Worm (Caenorhabditis elegans): ENCODE measurements around the gene vap-2.

vap-2 gene

DNA sequence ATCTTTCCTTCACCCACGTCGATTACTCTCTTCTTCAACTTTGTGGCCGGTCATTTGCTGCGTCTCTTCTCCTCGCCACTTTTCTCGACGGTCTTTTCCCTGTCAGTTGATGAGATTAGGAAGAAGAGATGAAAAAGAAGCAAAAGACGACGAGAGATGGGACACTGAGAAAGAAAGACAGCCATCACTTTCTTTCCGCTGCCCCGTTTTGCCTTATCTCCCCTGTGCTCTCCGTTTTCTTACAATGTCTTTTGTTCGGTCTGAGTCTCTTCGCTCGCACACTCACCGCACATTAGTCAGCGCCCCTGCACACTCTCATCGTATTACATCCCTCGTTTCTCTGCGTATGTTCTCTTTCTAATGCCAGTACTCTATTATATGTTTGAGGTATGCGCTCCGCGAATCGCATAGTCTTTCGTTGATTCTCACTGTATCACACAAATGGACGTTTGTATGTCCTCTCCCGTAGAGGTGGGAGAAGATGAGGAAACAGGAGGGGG lies 26.2 kb downstream of the vap-2 start:
- TF ChIP-seq med-1 (GFP tag; optimal IDR thresholded peaks at IDR 0.05; ENCODE audit: insufficient read depth) (no peak), ztf-29 (GFP tag; IDR thresholded peaks at IDR 0.05) (no peak), tab-1 (GFP tag; IDR thresholded peaks at IDR 0.05) (0 out of 2 replicates have a peak, but pooled peaks have one; percentile 28), klf-2 (GFP tag; conservative IDR thresholded peaks at IDR 0.05) (no peak), ref-1 (GFP tag; conservative IDR thresholded peaks at IDR 0.05) (no peak), flt-1 (GFP tag; IDR thresholded peaks at IDR 0.05) (peak; percentile 64; the same call in 1 of the 2 replicates), cog-1 (tag; optimal IDR thresholded peaks at IDR 0.05) (peak; percentile 96), T22C8.4 (GFP tag; IDR thresholded peaks at IDR 0.05) (no peak), ztf-23 (GFP tag; IDR thresholded peaks at IDR 0.05) (no peak)

DNA sequence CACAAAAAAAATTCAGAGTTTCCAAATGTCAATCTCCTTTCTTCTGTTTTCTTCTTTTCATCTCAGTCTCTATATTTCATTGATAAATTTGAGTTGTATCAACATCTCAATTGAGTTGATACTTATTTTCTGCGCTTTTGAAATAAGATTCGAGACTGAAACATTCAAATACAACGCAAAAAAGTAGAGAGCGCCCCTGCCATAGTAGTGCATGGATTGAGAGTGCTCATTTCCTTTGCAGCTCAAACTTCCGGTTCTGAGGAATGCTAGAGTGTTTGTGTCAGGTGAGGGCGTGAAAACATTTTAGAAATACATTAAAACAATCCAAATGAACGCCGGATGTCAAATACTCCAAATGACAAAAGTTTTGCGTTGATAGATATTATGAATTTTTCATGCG lies 29.0 kb downstream of the vap-2 start:
- no peak for TF ChIP-seq T22C8.4 (GFP tag; IDR thresholded peaks at IDR 0.05)
- TF ChIP-seq tab-1 (GFP tag; IDR thresholded peaks at IDR 0.05): no peak
- TF ChIP-seq med-1 (GFP tag; optimal IDR thresholded peaks at IDR 0.05; ENCODE audit: insufficient read depth): no peak
- no peak for TF ChIP-seq klf-2 (GFP tag; conservative IDR thresholded peaks at IDR 0.05)
- TF ChIP-seq cog-1 (tag; optimal IDR thresholded peaks at IDR 0.05): no peak
- TF ChIP-seq ref-1 (GFP tag; conservative IDR thresholded peaks at IDR 0.05): no peak
- no peak for TF ChIP-seq ztf-29 (GFP tag; IDR thresholded peaks at IDR 0.05)
- TF ChIP-seq flt-1 (GFP tag; IDR thresholded peaks at IDR 0.05): no peak
- no peak for TF ChIP-seq ztf-23 (GFP tag; IDR thresholded peaks at IDR 0.05)

DNA sequence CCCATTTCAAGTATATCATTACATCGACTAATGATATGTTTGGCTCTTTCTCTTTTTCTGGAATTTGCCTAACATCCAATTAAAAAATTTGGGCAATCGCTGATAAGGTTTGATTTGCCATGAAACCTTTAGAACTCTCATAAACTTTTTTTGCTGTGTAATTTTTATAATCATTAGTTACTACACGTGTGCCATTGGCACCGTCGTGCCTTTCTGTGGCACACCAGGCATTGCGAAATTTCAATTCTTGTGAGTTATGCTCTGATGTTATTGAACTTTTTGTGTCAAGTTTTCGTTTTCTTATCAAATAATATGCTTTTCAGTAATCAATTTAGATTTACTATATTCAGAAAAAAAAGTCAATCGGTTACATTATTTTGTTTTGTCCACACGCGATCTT lies 31.4 kb downstream of the vap-2 start:
- TF ChIP-seq klf-2 (GFP tag; conservative IDR thresholded peaks at IDR 0.05): no peak
- no peak for TF ChIP-seq med-1 (GFP tag; optimal IDR thresholded peaks at IDR 0.05; ENCODE audit: insufficient read depth)
- TF ChIP-seq ref-1 (GFP tag; conservative IDR thresholded peaks at IDR 0.05): no peak
- no peak for TF ChIP-seq cog-1 (tag; optimal IDR thresholded peaks at IDR 0.05)
- TF ChIP-seq ztf-23 (GFP tag; IDR thresholded peaks at IDR 0.05): no peak
- no peak for TF ChIP-seq ztf-29 (GFP tag; IDR thresholded peaks at IDR 0.05)
- TF ChIP-seq tab-1 (GFP tag; IDR thresholded peaks at IDR 0.05): no peak
- TF ChIP-seq flt-1 (GFP tag; IDR thresholded peaks at IDR 0.05): no peak
- TF ChIP-seq T22C8.4 (GFP tag; IDR thresholded peaks at IDR 0.05): no peak

DNA sequence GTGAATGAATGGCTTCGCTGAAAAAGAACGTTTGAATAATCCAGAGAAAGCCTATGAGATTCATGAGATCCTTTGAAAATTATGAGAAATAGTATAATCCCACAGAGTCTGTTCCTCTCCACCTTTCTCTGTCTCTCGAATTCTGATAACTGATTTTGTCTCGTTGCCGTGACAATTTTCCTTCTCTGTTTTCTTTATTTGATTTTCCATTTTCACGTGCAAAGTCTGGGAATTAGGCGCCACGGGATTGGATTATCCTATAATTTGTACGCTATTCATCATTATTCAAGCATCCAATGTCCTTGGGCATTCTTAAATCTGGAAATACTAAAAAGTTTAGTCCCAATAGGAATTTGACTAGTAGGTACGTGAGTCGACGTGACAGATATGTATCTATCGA lies 33.9 kb downstream of the vap-2 start:
- TF ChIP-seq ztf-29 (GFP tag; IDR thresholded peaks at IDR 0.05): no peak
- TF ChIP-seq cog-1 (tag; optimal IDR thresholded peaks at IDR 0.05): no peak
- no peak for TF ChIP-seq med-1 (GFP tag; optimal IDR thresholded peaks at IDR 0.05; ENCODE audit: insufficient read depth)
- no peak for TF ChIP-seq flt-1 (GFP tag; IDR thresholded peaks at IDR 0.05)
- no peak for TF ChIP-seq klf-2 (GFP tag; conservative IDR thresholded peaks at IDR 0.05)
- TF ChIP-seq ref-1 (GFP tag; conservative IDR thresholded peaks at IDR 0.05): no peak
- TF ChIP-seq tab-1 (GFP tag; IDR thresholded peaks at IDR 0.05): no peak
- TF ChIP-seq ztf-23 (GFP tag; IDR thresholded peaks at IDR 0.05): no peak
- TF ChIP-seq T22C8.4 (GFP tag; IDR thresholded peaks at IDR 0.05): no peak

DNA sequence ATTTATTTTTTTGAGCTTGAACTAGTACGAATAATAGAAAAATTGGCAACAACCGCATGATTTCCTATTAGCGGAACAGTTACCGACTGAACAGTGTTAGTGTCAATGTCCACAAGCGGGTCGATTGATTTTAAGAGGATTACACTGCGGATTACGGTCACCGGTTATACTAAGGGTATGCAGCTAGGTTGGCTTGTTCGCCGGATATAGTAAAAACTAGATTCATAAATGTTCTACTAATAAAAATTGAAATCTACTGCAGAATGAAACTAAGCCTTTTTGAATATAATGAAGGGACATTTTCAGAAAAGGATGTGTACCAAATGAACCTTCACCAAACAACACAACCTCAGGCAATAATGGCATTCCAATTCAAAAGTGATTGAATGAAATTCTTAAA lies 34.7 kb downstream of the vap-2 start, which contains the start of gene R07A4.4:
TSS of gene R07A4.4 (minus strand) at position 101 of the 400 bp plus-strand sequence.
- TF ChIP-seq cog-1 (tag; optimal IDR thresholded peaks at IDR 0.05): no peak
- TF ChIP-seq med-1 (GFP tag; optimal IDR thresholded peaks at IDR 0.05; ENCODE audit: insufficient read depth): no peak
- TF ChIP-seq klf-2 (GFP tag; conservative IDR thresholded peaks at IDR 0.05): no peak
- TF ChIP-seq T22C8.4 (GFP tag; IDR thresholded peaks at IDR 0.05): no peak
- TF ChIP-seq tab-1 (GFP tag; IDR thresholded peaks at IDR 0.05): no peak
- TF ChIP-seq ztf-29 (GFP tag; IDR thresholded peaks at IDR 0.05): no peak
- no peak for TF ChIP-seq ztf-23 (GFP tag; IDR thresholded peaks at IDR 0.05)
- no peak for TF ChIP-seq flt-1 (GFP tag; IDR thresholded peaks at IDR 0.05)
- no peak for TF ChIP-seq ref-1 (GFP tag; conservative IDR thresholded peaks at IDR 0.05)

DNA sequence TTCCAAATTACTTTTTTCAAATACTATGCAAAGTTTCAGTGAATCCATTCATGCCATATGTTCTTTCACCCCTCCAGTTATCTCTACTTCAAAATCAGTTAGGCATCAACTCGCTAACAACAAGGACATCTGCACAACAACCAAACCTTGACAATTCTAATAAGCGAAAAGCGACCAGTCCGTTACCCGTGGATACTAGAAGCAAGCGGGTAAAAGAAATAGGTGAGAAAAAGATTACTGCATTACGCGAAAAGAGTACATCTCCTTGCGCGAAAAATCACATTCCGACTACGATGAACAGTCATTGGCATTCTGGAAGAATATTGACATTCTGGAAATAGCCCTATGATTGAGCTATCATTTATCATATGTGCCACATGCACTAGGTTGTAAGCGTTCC lies 36.1 kb downstream of the vap-2 start:
- TF ChIP-seq ztf-29 (GFP tag; IDR thresholded peaks at IDR 0.05) (no peak), ref-1 (GFP tag; conservative IDR thresholded peaks at IDR 0.05) (no peak), tab-1 (GFP tag; IDR thresholded peaks at IDR 0.05) (no peak), T22C8.4 (GFP tag; IDR thresholded peaks at IDR 0.05) (no peak), ztf-23 (GFP tag; IDR thresholded peaks at IDR 0.05) (no peak), med-1 (GFP tag; optimal IDR thresholded peaks at IDR 0.05; ENCODE audit: insufficient read depth) (no peak), cog-1 (tag; optimal IDR thresholded peaks at IDR 0.05) (no peak), klf-2 (GFP tag; conservative IDR thresholded peaks at IDR 0.05) (no peak), flt-1 (GFP tag; IDR thresholded peaks at IDR 0.05) (no peak)

DNA sequence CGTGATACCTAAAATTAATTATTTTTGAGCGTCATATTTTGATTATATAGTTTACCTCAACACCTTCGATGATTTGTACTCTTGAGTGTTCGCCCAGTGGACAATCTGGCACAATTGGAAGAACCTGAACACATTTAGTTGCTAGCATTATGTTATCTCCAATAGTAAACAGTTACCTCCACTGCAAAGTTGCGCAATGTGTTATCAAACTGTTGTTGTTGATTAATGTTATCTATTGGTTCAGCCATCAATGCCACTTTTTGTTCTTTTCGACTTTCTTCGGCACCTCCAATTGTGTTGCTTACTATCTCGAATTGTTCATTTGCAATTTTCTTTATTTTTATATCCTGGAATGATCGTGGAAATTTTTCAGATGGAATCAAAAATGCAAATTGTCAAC lies 37.8 kb downstream of the vap-2 start:
- no peak for TF ChIP-seq cog-1 (tag; optimal IDR thresholded peaks at IDR 0.05)
- no peak for TF ChIP-seq T22C8.4 (GFP tag; IDR thresholded peaks at IDR 0.05)

DNA sequence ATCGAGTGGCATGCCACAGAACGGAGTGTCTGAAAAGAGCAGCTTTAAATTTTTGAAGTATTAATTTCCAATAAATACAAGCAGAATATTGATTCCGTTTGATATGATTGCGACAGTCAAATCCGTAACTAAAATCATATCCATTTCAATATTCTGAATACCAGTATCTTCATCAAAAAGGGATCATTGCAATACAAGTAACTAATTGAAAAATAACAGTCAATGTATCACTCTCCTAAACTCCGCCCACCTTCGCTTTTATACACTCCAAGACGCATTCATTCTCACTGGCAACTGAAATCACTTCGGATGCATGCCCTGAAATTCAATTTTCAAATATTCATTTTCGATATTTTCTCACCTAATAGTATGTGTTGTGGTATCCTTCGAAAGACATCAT lies 38.9 kb downstream of the vap-2 start, which contains the start of gene R07A4.3:
TSS of gene R07A4.3 (plus strand) at position 301 of the 400 bp plus-strand sequence.
- TF ChIP-seq flt-1 (GFP tag; IDR thresholded peaks at IDR 0.05) (no peak), med-1 (GFP tag; optimal IDR thresholded peaks at IDR 0.05; ENCODE audit: insufficient read depth) (no peak), ztf-23 (GFP tag; IDR thresholded peaks at IDR 0.05) (no peak)

DNA sequence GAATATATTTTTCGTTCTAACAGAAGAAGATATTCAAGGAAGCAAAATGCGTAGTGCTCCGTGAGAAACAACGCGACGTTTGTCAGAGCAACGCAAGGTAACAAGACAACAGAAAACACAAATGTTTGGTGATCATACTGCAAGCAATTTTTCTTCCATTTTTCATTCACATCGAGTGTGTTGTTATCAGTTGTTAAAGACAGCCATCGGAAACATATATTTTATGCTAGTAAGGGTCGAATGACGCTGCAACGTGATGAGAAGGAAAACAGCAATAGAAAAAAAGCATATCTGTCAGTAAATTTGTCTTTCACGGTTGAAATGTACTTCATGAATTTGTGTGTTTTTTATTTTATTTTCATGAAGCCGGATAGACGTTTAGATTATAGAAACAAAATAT lies 44.2 kb downstream of the vap-2 start:
- TF ChIP-seq T22C8.4 (GFP tag; IDR thresholded peaks at IDR 0.05) (no peak), flt-1 (GFP tag; IDR thresholded peaks at IDR 0.05) (no peak), ztf-23 (GFP tag; IDR thresholded peaks at IDR 0.05) (no peak), cog-1 (tag; optimal IDR thresholded peaks at IDR 0.05) (no peak), klf-2 (GFP tag; conservative IDR thresholded peaks at IDR 0.05) (no peak), tab-1 (GFP tag; IDR thresholded peaks at IDR 0.05) (no peak), ztf-29 (GFP tag; IDR thresholded peaks at IDR 0.05) (no peak), med-1 (GFP tag; optimal IDR thresholded peaks at IDR 0.05; ENCODE audit: insufficient read depth) (no peak), ref-1 (GFP tag; conservative IDR thresholded peaks at IDR 0.05) (no peak)

DNA sequence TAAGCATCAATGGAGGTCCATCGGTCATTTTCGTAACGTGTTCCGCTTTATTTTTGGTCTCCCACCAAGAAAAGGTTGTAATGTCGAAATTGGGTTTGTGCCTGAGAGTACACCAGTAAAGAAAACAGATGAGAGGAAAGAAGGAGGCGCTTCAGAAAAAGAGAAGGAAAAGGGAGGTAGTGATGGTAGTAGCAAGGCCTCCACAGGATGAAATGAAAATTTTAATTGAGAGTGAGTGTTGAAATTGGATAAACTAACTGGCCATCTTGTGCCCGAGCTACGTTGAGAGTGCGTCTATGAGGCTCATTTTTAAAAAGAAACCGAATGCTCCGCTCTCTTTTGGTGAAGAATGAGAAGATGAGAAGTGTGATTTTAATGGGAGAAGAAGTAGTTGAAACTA lies 45.9 kb downstream of the vap-2 start, which contains the start of gene R07A4.2:
TSS of gene R07A4.2 (minus strand) at position 101 of the 400 bp plus-strand sequence.
- TF ChIP-seq ztf-23 (GFP tag; IDR thresholded peaks at IDR 0.05) (no peak), med-1 (GFP tag; optimal IDR thresholded peaks at IDR 0.05; ENCODE audit: insufficient read depth) (no peak), ref-1 (GFP tag; conservative IDR thresholded peaks at IDR 0.05) (no peak), klf-2 (GFP tag; conservative IDR thresholded peaks at IDR 0.05) (no peak)
